Fruit fly (Drosophila melanogaster): ENCODE results near the gene CG7601.
A peak's percentile ranks its signal among the peaks of the same experiment; 100 is the strongest.

CG7601 gene

DNA sequence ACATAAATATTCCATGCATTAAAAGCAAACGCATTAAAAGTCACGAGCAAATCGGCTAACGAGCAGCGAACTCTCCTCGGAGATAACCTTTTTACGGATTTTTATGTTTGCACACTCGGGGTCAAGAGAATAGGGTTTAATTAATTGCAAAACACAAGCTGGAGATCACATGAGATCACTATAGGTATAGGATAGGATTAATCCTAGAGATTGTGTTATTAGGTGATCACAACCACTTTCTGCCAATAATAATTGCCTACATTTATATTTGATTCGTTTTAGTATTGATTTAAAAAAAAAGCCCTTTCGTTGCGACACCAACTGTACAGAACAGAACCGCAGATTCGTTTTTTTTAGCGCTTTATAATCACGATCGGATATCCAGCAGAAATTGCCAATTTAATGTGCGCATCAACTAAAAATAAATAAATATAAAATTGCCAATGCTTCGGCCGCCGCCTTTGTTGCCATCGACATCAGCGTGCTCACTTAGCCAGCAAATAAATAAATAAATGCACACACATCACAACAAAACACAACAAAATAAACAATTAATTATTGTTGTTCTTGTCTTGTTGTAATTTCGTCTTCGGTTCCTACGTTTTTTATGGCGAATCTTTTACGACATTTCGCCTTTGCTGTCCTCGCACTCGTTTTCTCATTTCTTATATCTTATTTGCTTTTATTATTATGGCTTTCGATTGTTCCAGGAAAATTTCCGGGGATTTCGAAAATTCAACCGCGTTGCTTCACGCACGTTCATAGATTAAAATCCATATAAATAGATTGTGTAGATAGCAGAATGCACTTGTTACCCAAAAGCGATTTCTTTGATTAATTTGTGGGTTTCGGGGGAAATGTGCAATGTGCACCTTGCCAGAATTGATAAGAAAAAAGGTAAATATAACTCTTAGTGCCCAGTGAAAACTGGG is 39.5 kb upstream of the CG7601 start:
- TF ChIP-seq HLH106 (tag; optimal IDR thresholded peaks at IDR 0.05) (no peak), Hnf4 (GFP tag; optimal IDR thresholded peaks at IDR 0.05) (no peak), CrebA (GFP tag; optimal IDR thresholded peaks at IDR 0.05; ENCODE audit: borderline replicate concordance) (no peak), Dfd (GFP tag; optimal IDR thresholded peaks at IDR 0.05) (no peak), h (GFP tag; optimal IDR thresholded peaks at IDR 0.05) (peak; percentile 63), lola (GFP tag; optimal IDR thresholded peaks at IDR 0.05) (no peak), foxo (GFP tag; optimal IDR thresholded peaks at IDR 0.05) (peak in 1 of 2 experiments; percentile 9), Dif (GFP tag; optimal IDR thresholded peaks at IDR 0.05; ENCODE audit: partially characterized antibody) (no peak), brk (GFP tag; optimal IDR thresholded peaks at IDR 0.05) (no peak), jim (GFP tag; optimal IDR thresholded peaks at IDR 0.05) (no peak), psq (GFP tag; optimal IDR thresholded peaks at IDR 0.05) (no peak), Rel (GFP tag; optimal IDR thresholded peaks at IDR 0.05) (no peak), Rel (tag; optimal IDR thresholded peaks at IDR 0.05) (peak; percentile 98)

DNA sequence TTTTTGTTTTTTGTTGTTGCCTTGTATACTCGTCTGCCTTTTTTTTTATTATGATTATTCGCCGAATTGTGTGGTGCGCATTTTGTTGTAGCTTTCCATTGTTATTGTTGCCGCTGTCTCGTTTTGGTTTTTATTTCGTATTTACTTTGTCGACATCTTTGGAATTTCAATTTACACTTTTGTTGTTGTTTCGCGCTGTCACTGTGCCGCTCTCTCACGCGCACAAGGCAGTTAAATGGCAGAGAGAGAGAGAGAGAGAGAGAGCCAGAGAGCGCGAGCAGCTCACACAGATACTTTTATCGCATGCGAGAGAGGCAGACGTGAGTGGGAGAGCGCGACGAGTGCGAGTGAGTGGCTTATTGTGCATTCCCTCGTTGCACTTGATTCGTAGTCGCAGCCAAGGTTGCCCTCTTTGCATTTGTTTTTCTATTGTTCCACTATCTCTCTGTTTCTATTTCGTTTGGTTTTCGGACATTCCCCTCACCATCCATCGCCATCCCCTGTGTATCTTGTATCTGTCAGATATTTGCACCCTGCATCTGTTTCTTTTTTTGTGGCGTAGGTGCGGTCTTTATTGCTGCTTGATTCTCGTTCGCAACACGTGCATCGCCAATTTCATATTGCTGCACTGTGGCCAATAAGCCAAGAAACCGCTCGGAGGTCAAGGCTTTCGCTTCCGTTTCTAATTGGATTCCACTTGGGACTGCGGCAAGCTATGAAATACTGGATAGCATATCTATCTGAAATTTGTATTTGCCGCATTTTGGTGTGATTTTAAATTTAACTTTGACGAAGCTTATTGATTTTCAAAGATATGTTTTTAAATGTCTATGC is 38.0 kb upstream of the CG7601 start:
- TF ChIP-seq OdsH (GFP tag; optimal IDR thresholded peaks at IDR 0.05) (peak; percentile 9), Rel (GFP tag; optimal IDR thresholded peaks at IDR 0.05) (peak; percentile 43), Rel (tag; optimal IDR thresholded peaks at IDR 0.05) (peak; percentile 70), foxo (GFP tag; optimal IDR thresholded peaks at IDR 0.05) (no peak), GATAd (GFP tag; optimal IDR thresholded peaks at IDR 0.05) (no peak), Vsx2 (GFP tag; optimal IDR thresholded peaks at IDR 0.05; ENCODE audit: partially characterized antibody) (peak; percentile 98), Dif (GFP tag; optimal IDR thresholded peaks at IDR 0.05; ENCODE audit: partially characterized antibody) (peak; percentile 100), woc (GFP tag; optimal IDR thresholded peaks at IDR 0.05) (no peak), br (GFP tag; optimal IDR thresholded peaks at IDR 0.05) (no peak), dmrt93B (GFP tag; optimal IDR thresholded peaks at IDR 0.05) (no peak), rgr (GFP tag; optimal IDR thresholded peaks at IDR 0.05) (peak; percentile 24), sv (GFP tag; optimal IDR thresholded peaks at IDR 0.05) (no peak), dsf (GFP tag; optimal IDR thresholded peaks at IDR 0.05; ENCODE audit: borderline replicate concordance) (no peak), Hr78 (GFP tag; optimal IDR thresholded peaks at IDR 0.05) (no peak), N (GFP tag; optimal IDR thresholded peaks at IDR 0.05) (no peak), Jra (GFP tag; optimal IDR thresholded peaks at IDR 0.05) (no peak), Hr83 (GFP tag; optimal IDR thresholded peaks at IDR 0.05; ENCODE audit: poor library complexity, severe bottlenecking) (peak; percentile 62), fru (GFP tag; optimal IDR thresholded peaks at IDR 0.05) (no peak), Hnf4 (GFP tag; optimal IDR thresholded peaks at IDR 0.05) (no peak), Abd-B (GFP tag; optimal IDR thresholded peaks at IDR 0.05) (no peak), sage (GFP tag; optimal IDR thresholded peaks at IDR 0.05) (peak; percentile 45), Sp1 (GFP tag; optimal IDR thresholded peaks at IDR 0.05) (no peak), h (GFP tag; optimal IDR thresholded peaks at IDR 0.05) (peak; percentile 10), brk (GFP tag; optimal IDR thresholded peaks at IDR 0.05) (peak; percentile 15), Mio (GFP tag; optimal IDR thresholded peaks at IDR 0.05) (no peak), CG32264 (GFP tag; optimal IDR thresholded peaks at IDR 0.05) (peak; percentile 49), dl (GFP tag; optimal IDR thresholded peaks at IDR 0.05; ENCODE audit: insufficient read depth in 1 of 2, partially characterized antibody in 2 of 2) (peak; percentile 98 to 99), usp (GFP tag; optimal IDR thresholded peaks at IDR 0.05) (no peak), pan (optimal IDR thresholded peaks at IDR 0.05) (no peak), lola (GFP tag; optimal IDR thresholded peaks at IDR 0.05) (no peak), CrebA (GFP tag; optimal IDR thresholded peaks at IDR 0.05; ENCODE audit: borderline replicate concordance) (peak; percentile 82), Myc (optimal IDR thresholded peaks at IDR 0.05) (no peak), jim (GFP tag; optimal IDR thresholded peaks at IDR 0.05) (peak; percentile 54), HLH106 (tag; optimal IDR thresholded peaks at IDR 0.05) (no peak), psq (GFP tag; optimal IDR thresholded peaks at IDR 0.05) (peak; percentile 81), tai (GFP tag; optimal IDR thresholded peaks at IDR 0.05) (no peak)

Measured in whole organism, wandering third instar larva.